Worm (Caenorhabditis elegans) whole organism, mixed stage, embryonic: ENCODE data around the gene C32D5.12.

Experiments used
- M03D4.4 ChIP-seq: sonication (generic microtip); optimal IDR thresholded peaks from 2 replicates; lab custom pipeline; 2017; ENCODE audit warnings: mild to moderate bottlenecking, missing genetic modification characterization, missing compliant biosample characterization
- bed-3 ChIP-seq: fragments of 200-800 bp; sonication (Bioruptor generic); optimal IDR thresholded peaks from 3 replicates; lab custom pipeline; 2018; ENCODE audit warnings: mild to moderate bottlenecking, missing genetic modification characterization, moderate library complexity, missing compliant biosample characterization
- blmp-1 ChIP-seq: fragments of 150-350 bp; optimal IDR thresholded peaks from 2 replicates; lab custom pipeline; 2014; ENCODE audit warnings: missing biosample characterization, missing genetic modification characterization
- ceh-39 ChIP-seq: fragments of 150-350 bp; optimal IDR thresholded peaks from 2 replicates; lab custom pipeline; 2014; ENCODE audit warnings: missing biosample characterization, missing genetic modification characterization
- ceh-43 ChIP-seq: fragments of 200-800 bp; sonication (Bioruptor generic); optimal IDR thresholded peaks from 2 replicates; lab custom pipeline; 2018; ENCODE audit warnings: mild to moderate bottlenecking, missing genetic modification characterization, moderate library complexity, missing compliant biosample characterization
- ceh-83 ChIP-seq: fragments of 200-800 bp; sonication (Bioruptor generic); optimal IDR thresholded peaks from 2 replicates; lab custom pipeline; 2018; ENCODE audit warnings: mild to moderate bottlenecking, missing genetic modification characterization, missing compliant biosample characterization
- ces-1 ChIP-seq: fragments of 150-350 bp; optimal IDR thresholded peaks from 2 replicates; lab custom pipeline; 2014; ENCODE audit warnings: missing biosample characterization, missing genetic modification reagents, missing genetic modification characterization
- cnd-1 ChIP-seq: fragments of 200-800 bp; sonication (Bioruptor generic); optimal IDR thresholded peaks from 2 replicates; lab custom pipeline; 2018; ENCODE audit warnings: mild to moderate bottlenecking, missing genetic modification characterization, missing compliant biosample characterization
- drap-1 ChIP-seq: fragments of 200-800 bp; sonication (Bioruptor generic); optimal IDR thresholded peaks from 3 replicates; lab custom pipeline; 2018; ENCODE audit warnings: mild to moderate bottlenecking, missing genetic modification characterization, missing compliant biosample characterization
- elt-1 ChIP-seq: sonication (generic microtip); optimal IDR thresholded peaks from 2 replicates; lab custom pipeline; 2017; ENCODE audit warnings: missing genetic modification characterization, mild to moderate bottlenecking, missing compliant biosample characterization, antibody characterized with exemption, moderate library complexity, borderline replicate concordance; ENCODE audit not compliant: insufficient read depth
- elt-3 ChIP-seq: fragments of 150-350 bp; optimal IDR thresholded peaks from 2 replicates; lab custom pipeline; 2014; ENCODE audit warnings: missing biosample characterization, missing genetic modification characterization
- flh-1 ChIP-seq: fragments of 200-800 bp; sonication (Bioruptor generic); optimal IDR thresholded peaks from 2 replicates; lab custom pipeline; 2018; ENCODE audit warnings: mild to moderate bottlenecking, missing genetic modification characterization, moderate library complexity, missing compliant biosample characterization
- ham-2 ChIP-seq: fragments of 200-800 bp; sonication (Bioruptor generic); optimal IDR thresholded peaks from 2 replicates; lab custom pipeline; 2018; ENCODE audit warnings: mild to moderate bottlenecking, missing genetic modification characterization, missing compliant biosample characterization
- hlh-1 ChIP-seq: fragments of 150-350 bp; optimal IDR thresholded peaks from 2 replicates; lab custom pipeline; 2014; ENCODE audit warnings: missing biosample characterization, missing genetic modification reagents, missing genetic modification characterization
- lin-13 ChIP-seq: fragments of 150-350 bp; optimal IDR thresholded peaks from 2 replicates; lab custom pipeline; 2014; ENCODE audit warnings: missing biosample characterization, missing genetic modification characterization
- lin-32 ChIP-seq: fragments of 200-800 bp; sonication (Bioruptor generic); optimal IDR thresholded peaks from 2 replicates; lab custom pipeline; 2018; ENCODE audit warnings: mild to moderate bottlenecking, missing genetic modification characterization, missing compliant biosample characterization
- lsy-2 ChIP-seq: fragments of 150-350 bp; optimal IDR thresholded peaks from 2 replicates; lab custom pipeline; 2014; ENCODE audit warnings: missing biosample characterization, missing genetic modification characterization
- mab-5 ChIP-seq: fragments of 150-350 bp; optimal IDR thresholded peaks from 2 replicates; lab custom pipeline; 2014; ENCODE audit warnings: missing biosample characterization, missing genetic modification characterization
- mep-1 ChIP-seq: fragments of 150-350 bp; optimal IDR thresholded peaks from 2 replicates; lab custom pipeline; 2017; ENCODE audit warnings: missing biosample characterization, missing genetic modification reagents, missing genetic modification characterization, inconsistent platforms
- mls-2 ChIP-seq: sonication (generic microtip); optimal IDR thresholded peaks from 2 replicates; lab custom pipeline; 2016; ENCODE audit warnings: mild to moderate bottlenecking, missing genetic modification characterization, moderate library complexity, missing compliant biosample characterization
- nhr-12 ChIP-seq: fragments of 150-350 bp; optimal IDR thresholded peaks from 2 replicates; lab custom pipeline; 2014; ENCODE audit warnings: missing biosample characterization, missing genetic modification characterization
- nhr-2 ChIP-seq: fragments of 150-350 bp; optimal IDR thresholded peaks from 2 replicates; lab custom pipeline; 2014; ENCODE audit warnings: missing biosample characterization, missing genetic modification characterization
- nhr-237 ChIP-seq: fragments of 150-350 bp; optimal IDR thresholded peaks from 2 replicates; lab custom pipeline; 2014; ENCODE audit warnings: missing biosample characterization, missing genetic modification characterization
- nhr-28 ChIP-seq: fragments of 150-350 bp; optimal IDR thresholded peaks from 2 replicates; lab custom pipeline; 2014; ENCODE audit warnings: missing biosample characterization, missing genetic modification characterization
- nhr-76 ChIP-seq: sonication (generic microtip); optimal IDR thresholded peaks from 2 replicates; lab custom pipeline; 2017; ENCODE audit warnings: missing biosample characterization, missing genetic modification characterization
- pha-4 ChIP-seq: fragments of 150-350 bp; optimal IDR thresholded peaks from 2 replicates; lab custom pipeline; 2018; ENCODE audit warnings: missing biosample characterization, missing genetic modification reagents, missing genetic modification characterization
- sem-2 ChIP-seq: fragments of 200-800 bp; sonication (Bioruptor generic); optimal IDR thresholded peaks from 2 replicates; lab custom pipeline; 2018; ENCODE audit warnings: mild to moderate bottlenecking, missing genetic modification characterization, missing compliant biosample characterization
- snpc-4 ChIP-seq: fragments of 150-350 bp; optimal IDR thresholded peaks from 2 replicates; lab custom pipeline; 2014; ENCODE audit warnings: missing biosample characterization, missing genetic modification characterization
- sptf-1 ChIP-seq: sonication (generic microtip); optimal IDR thresholded peaks from 2 replicates; lab custom pipeline; 2017; ENCODE audit warnings: mild to moderate bottlenecking, missing genetic modification characterization, moderate library complexity, missing compliant biosample characterization
- tbx-8 ChIP-seq: fragments of 200-800 bp; sonication (Bioruptor generic); optimal IDR thresholded peaks from 2 replicates; lab custom pipeline; 2018; ENCODE audit warnings: mild to moderate bottlenecking, missing genetic modification characterization, moderate library complexity, missing compliant biosample characterization
- unc-120 ChIP-seq: sonication (generic microtip); optimal IDR thresholded peaks from 2 replicates; lab custom pipeline; 2017; ENCODE audit warnings: missing genetic modification characterization, missing compliant biosample characterization; ENCODE audit not compliant: poor library complexity, severe bottlenecking
- unc-39 ChIP-seq: fragments of 150-350 bp; optimal IDR thresholded peaks from 2 replicates; lab custom pipeline; 2014; ENCODE audit warnings: missing biosample characterization, missing genetic modification characterization
- unc-62 ChIP-seq: fragments of 150-350 bp; optimal IDR thresholded peaks from 2 replicates; lab custom pipeline; 2014; ENCODE audit warnings: missing biosample characterization, missing genetic modification reagents, missing genetic modification characterization
- zip-8 ChIP-seq: fragments of 150-350 bp; optimal IDR thresholded peaks from 2 replicates; lab custom pipeline; 2014; ENCODE audit warnings: missing biosample characterization, missing genetic modification characterization
- ztf-11 ChIP-seq: fragments of 150-350 bp; optimal IDR thresholded peaks from 2 replicates; lab custom pipeline; 2014; ENCODE audit warnings: missing biosample characterization, missing genetic modification characterization

The C32D5.12 gene

DNA sequence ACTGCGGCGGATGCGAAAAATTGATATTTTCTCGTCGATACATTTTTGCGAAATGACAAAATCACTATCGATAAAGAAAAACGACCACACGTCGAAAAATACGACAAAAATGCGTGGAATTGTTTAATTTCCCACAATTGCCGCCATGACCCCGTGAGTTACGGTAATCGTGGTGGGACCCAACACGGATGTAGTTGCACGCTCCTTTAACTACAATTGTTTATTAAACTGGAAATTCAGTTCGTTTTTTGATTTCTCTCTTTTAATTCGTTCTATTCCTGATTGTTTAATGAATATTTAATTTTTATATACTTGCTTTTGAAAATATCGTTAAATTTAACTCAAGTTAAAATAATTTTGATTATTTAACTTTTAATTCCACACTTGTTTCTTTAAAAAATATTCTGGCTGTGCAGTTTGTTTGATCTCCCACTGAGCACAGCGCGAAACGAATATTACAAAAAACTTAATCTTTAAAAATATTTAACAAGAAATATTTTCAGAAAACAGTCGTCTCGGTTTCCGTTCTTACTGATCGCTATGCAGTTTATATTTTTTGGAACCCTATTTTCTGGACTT lies 6.5 kb upstream of the C32D5.12 start, which contains the start of the genes ani-2 and clec-88:
Gene ani-2 (minus strand): TSS at position 131 of the 579 bp plus-strand sequence.
Gene clec-88 (plus strand): TSS at position 486 of the 579 bp plus-strand sequence.
- no peak for TF ChIP-seq nhr-76 (tag; lab: Kevin White, UChicago)

DNA sequence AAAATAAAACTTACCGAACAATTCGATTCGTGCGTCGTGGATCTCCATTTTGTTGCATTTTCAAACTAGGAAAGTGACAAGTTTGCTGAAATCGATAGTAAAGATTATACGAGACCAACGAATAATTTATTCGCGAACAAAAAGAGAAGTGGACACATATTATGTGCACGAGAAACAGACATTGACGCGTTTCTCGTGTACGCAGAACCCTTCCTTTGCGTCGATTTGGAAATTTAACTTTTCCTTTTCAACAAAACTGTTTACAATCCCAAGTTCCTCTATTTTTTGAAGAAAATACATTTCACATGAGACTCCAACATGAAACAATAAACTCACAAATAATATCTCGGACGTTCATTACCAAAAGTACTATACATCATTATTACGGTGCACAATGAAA lies 2.0 kb upstream of the C32D5.12 start, which contains the start of gene K10B2.4:
Gene K10B2.4 (minus strand): TSS at position 138 of the 400 bp plus-strand sequence.
- no peak for TF ChIP-seq nhr-237 (tag; lab: Kevin White, UChicago)
- TF ChIP-seq nhr-28 (tag; lab: Kevin White, UChicago) = no peak
- no peak for TF ChIP-seq nhr-12 (tag; lab: Kevin White, UChicago)
- no peak for TF ChIP-seq elt-1 (tag; lab: Kevin White, UChicago)
- TF ChIP-seq ceh-43 (GFP tag; lab: Kevin White, UChicago) = no peak
- no peak for TF ChIP-seq ceh-83 (GFP tag; lab: Kevin White, UChicago)
- TF ChIP-seq nhr-2 = no peak
- TF ChIP-seq ham-2 (GFP tag; lab: Kevin White, UChicago) = no peak
- no peak for TF ChIP-seq tbx-8 (GFP tag; lab: Kevin White, UChicago)
- peak; percentile 2 for TF ChIP-seq pha-4 (tag; lab: Kevin White, UChicago)
- peak; percentile 62 for TF ChIP-seq lin-13 (tag; lab: Kevin White, UChicago)
- TF ChIP-seq M03D4.4 (tag; lab: Kevin White, UChicago) = peak; percentile 21
- TF ChIP-seq mep-1 = peak; percentile 72
- TF ChIP-seq bed-3 = no peak
- peak; percentile 3 for TF ChIP-seq sptf-1 (tag; lab: Kevin White, UChicago)
- TF ChIP-seq ztf-11 (tag; lab: Kevin White, UChicago) = no peak
- no peak for TF ChIP-seq unc-39 (tag; lab: Kevin White, UChicago)
- TF ChIP-seq flh-1 (GFP tag; lab: Kevin White, UChicago) = no peak
- no peak for TF ChIP-seq ces-1 (GFP tag; lab: Kevin White, UChicago)
- TF ChIP-seq blmp-1 (tag; lab: Kevin White, UChicago) = no peak
- no peak for TF ChIP-seq lin-32 (GFP tag; lab: Kevin White, UChicago)
- no peak for TF ChIP-seq mls-2 (tag; lab: Kevin White, UChicago)
- TF ChIP-seq ceh-39 = no peak
- peak; percentile 0 for TF ChIP-seq cnd-1 (tag; lab: Kevin White, UChicago)
- peak; percentile 57 for TF ChIP-seq lsy-2 (tag; lab: Kevin White, UChicago)
- no peak for TF ChIP-seq nhr-76 (tag; lab: Kevin White, UChicago)
- TF ChIP-seq zip-8 (tag; lab: Kevin White, UChicago) = no peak
- no peak for TF ChIP-seq elt-3 (tag; lab: Kevin White, UChicago)
- no peak for TF ChIP-seq unc-62 (GFP tag; lab: Kevin White, UChicago)
- no peak for TF ChIP-seq sem-2 (GFP tag; lab: Kevin White, UChicago)
- TF ChIP-seq unc-120 (tag; lab: Kevin White, UChicago) = peak; percentile 65
- TF ChIP-seq mab-5 (tag; lab: Kevin White, UChicago) = no peak
- TF ChIP-seq snpc-4 = no peak
- TF ChIP-seq drap-1 (GFP tag; lab: Kevin White, UChicago) = peak; percentile 8
- TF ChIP-seq hlh-1 = peak; percentile 27

DNA sequence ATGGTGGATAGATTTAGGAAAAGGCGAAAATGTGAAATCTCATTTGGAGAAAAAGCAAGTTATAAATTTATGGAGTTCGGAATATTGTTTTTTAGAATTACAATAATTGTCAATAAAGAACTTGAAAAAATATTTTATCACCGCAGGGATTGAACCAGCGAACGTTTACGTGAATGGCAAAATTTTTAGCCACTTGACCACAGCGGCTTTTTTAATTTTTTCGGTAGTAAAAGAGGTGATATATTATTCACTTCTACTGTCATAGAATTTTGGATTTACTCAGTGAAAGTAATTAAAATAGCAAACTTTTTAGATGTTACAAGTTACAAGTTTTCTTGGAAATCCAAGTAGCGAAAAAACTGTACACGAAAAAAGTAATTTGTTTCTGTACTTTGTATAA lies 573 bp downstream of the C32D5.12 start:
- no peak for TF ChIP-seq mls-2 (tag; lab: Kevin White, UChicago)
- no peak for TF ChIP-seq ceh-39
- no peak for TF ChIP-seq pha-4 (tag; lab: Kevin White, UChicago)
- TF ChIP-seq M03D4.4 (tag; lab: Kevin White, UChicago) = no peak
- TF ChIP-seq ces-1 (GFP tag; lab: Kevin White, UChicago) = no peak
- TF ChIP-seq mep-1 = no peak
- TF ChIP-seq bed-3 = no peak
- TF ChIP-seq hlh-1 = no peak
- TF ChIP-seq nhr-12 (tag; lab: Kevin White, UChicago) = no peak
- no peak for TF ChIP-seq lin-13 (tag; lab: Kevin White, UChicago)
- no peak for TF ChIP-seq blmp-1 (tag; lab: Kevin White, UChicago)
- no peak for TF ChIP-seq sem-2 (GFP tag; lab: Kevin White, UChicago)
- no peak for TF ChIP-seq elt-3 (tag; lab: Kevin White, UChicago)
- TF ChIP-seq ztf-11 (tag; lab: Kevin White, UChicago) = no peak
- TF ChIP-seq lin-32 (GFP tag; lab: Kevin White, UChicago) = no peak
- no peak for TF ChIP-seq lsy-2 (tag; lab: Kevin White, UChicago)
